Fruit fly (Drosophila melanogaster): ENCODE results near the gene IntS6.

DNA sequence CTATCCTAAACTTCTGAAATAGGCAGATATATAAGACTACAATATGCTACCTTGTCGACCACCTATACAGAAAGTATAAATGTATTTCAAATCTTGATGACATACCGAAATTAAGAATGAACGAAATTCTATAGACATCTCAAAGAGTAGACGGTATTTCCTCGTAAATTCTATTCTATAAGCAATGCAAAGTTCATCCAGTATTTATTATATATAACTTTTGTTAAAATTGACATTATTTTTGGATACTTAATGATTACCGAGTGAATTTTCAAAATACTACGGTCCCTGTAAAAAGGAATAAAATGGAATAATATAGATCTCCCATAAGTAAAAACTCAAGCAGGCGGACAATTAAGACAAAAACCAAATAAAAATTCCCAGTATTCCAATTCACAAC lies 42.1 kb upstream of the IntS6 start, which contains the start of gene CG15767:
- TF ChIP-seq svp (GFP tag): no peak
- TF ChIP-seq fd59A (GFP tag; optimal IDR thresholded peaks at IDR 0.05): no peak
- TF ChIP-seq CG11902 (GFP tag; optimal IDR thresholded peaks at IDR 0.05): no peak
- TF ChIP-seq cyc (GFP tag; optimal IDR thresholded peaks at IDR 0.05): no peak
- TF ChIP-seq CG34406 (GFP tag; optimal IDR thresholded peaks at IDR 0.05): no peak
- no peak for TF ChIP-seq CG11294 (GFP tag; IDR thresholded peaks at IDR 0.05)
- TF ChIP-seq CG6276 (GFP tag; optimal IDR thresholded peaks at IDR 0.05): no peak
- TF ChIP-seq OdsH (GFP tag; optimal IDR thresholded peaks at IDR 0.05): no peak
- no peak for TF ChIP-seq achi (GFP tag; optimal IDR thresholded peaks at IDR 0.05)
